Worm (Caenorhabditis elegans) whole organism, midembryonic: ENCODE data around the gene nhr-96.
"Not testable (repeated sequence)": the region's sequence is repeated elsewhere in the genome, so short reads cannot be mapped to it uniquely, and the experiment has no call there.

Experiments
- T22C8.4 ChIP-seq: fragments of 200-800 bp; sonication (Bioruptor generic); IDR thresholded peaks from 2 replicates; pipeline ENCODE4 v1.3.6; 2022; ENCODE audit warnings: missing genetic modification characterization, missing compliant biosample characterization
- cog-1 ChIP-seq: sonication (generic microtip); optimal IDR thresholded peaks from 2 replicates; lab custom pipeline; 2016; ENCODE audit warnings: missing genetic modification characterization, missing compliant biosample characterization
- flt-1 ChIP-seq: fragments of 200-800 bp; sonication (Bioruptor generic); IDR thresholded peaks from 2 replicates; pipeline ENCODE4 v1.3.6; 2022; ENCODE audit warnings: missing genetic modification characterization, missing compliant biosample characterization
- klf-2 ChIP-seq: fragments of 200-800 bp; sonication (Bioruptor generic); conservative IDR thresholded peaks from 2 replicates; pipeline ENCODE4 v1.3.6; 2022; ENCODE audit warnings: missing genetic modification reagents, missing genetic modification characterization, missing compliant biosample characterization
- med-1 ChIP-seq: sonication (generic microtip); optimal IDR thresholded peaks from 2 replicates; lab custom pipeline; 2017; ENCODE audit warnings: missing genetic modification characterization, mild to moderate bottlenecking, missing compliant biosample characterization, antibody characterized with exemption, missing genetic modification reagents; ENCODE audit not compliant: insufficient read depth
- ref-1 ChIP-seq: fragments of 200-800 bp; sonication (Bioruptor generic); conservative IDR thresholded peaks from 2 replicates; pipeline ENCODE4 v1.3.6; 2022; ENCODE audit warnings: missing genetic modification reagents, missing genetic modification characterization, missing compliant biosample characterization
- tab-1 ChIP-seq: fragments of 200-800 bp; sonication (Bioruptor generic); IDR thresholded peaks from 2 replicates; pipeline ENCODE4 v1.3.6; 2022; ENCODE audit warnings: missing genetic modification characterization, missing compliant biosample characterization
- ztf-23 ChIP-seq: fragments of 200-800 bp; sonication (Bioruptor generic); IDR thresholded peaks from 2 replicates; pipeline ENCODE4 v1.3.6; 2022; ENCODE audit warnings: missing genetic modification reagents, missing genetic modification characterization, missing compliant biosample characterization
- ztf-29 ChIP-seq: fragments of 200-800 bp; sonication (Bioruptor generic); IDR thresholded peaks from 2 replicates; pipeline ENCODE4 v1.3.6; 2022; ENCODE audit warnings: missing genetic modification reagents, missing genetic modification characterization, missing compliant biosample characterization

The nhr-96 gene

ce11 chrV:2249310-2249709 is 16.0 kb downstream of the nhr-96 start, which contains the start of gene cyp-33C6:
Gene cyp-33C6, minus strand, starts transcription at chrV:2249410.
- TF ChIP-seq T22C8.4 (GFP tag; lab: Robert Waterston, UW) = no peak
- no peak for TF ChIP-seq cog-1 (tag; lab: Kevin White, UChicago)
- TF ChIP-seq klf-2 (GFP tag; lab: Robert Waterston, UW) = no peak
- TF ChIP-seq ztf-29 = no peak
- no peak for TF ChIP-seq ref-1
- no peak for TF ChIP-seq tab-1
- no peak for TF ChIP-seq flt-1 (GFP tag; lab: Robert Waterston, UW)
- TF ChIP-seq ztf-23 (GFP tag; lab: Robert Waterston, UW) = no peak
- no peak for TF ChIP-seq med-1 (GFP tag; lab: Kevin White, UChicago)

ce11 chrV:2250126-2250590 is 16.9 kb downstream of the nhr-96 start, which contains the start of gene cyp-33C7:
Gene cyp-33C7, plus strand, starts transcription at chrV:2250540.
- TF ChIP-seq T22C8.4 (GFP tag; lab: Robert Waterston, UW) (no peak), klf-2 (GFP tag; lab: Robert Waterston, UW) (no peak), cog-1 (tag; lab: Kevin White, UChicago) (no peak)

- TF ChIP-seq ztf-29 = no peak
- TF ChIP-seq cog-1 (tag; lab: Kevin White, UChicago) = no peak
- TF ChIP-seq ref-1 = no peak
- no peak for TF ChIP-seq flt-1 (GFP tag; lab: Robert Waterston, UW)
- TF ChIP-seq tab-1 = no peak
- no peak for TF ChIP-seq ztf-23 (GFP tag; lab: Robert Waterston, UW)
- TF ChIP-seq med-1 (GFP tag; lab: Kevin White, UChicago) = no peak
- no peak for TF ChIP-seq klf-2 (GFP tag; lab: Robert Waterston, UW)
- no peak for TF ChIP-seq T22C8.4 (GFP tag; lab: Robert Waterston, UW)
Observed at ce11 chrV:2251774-2252173, 18.5 kb downstream of the nhr-96 start.

DNA sequence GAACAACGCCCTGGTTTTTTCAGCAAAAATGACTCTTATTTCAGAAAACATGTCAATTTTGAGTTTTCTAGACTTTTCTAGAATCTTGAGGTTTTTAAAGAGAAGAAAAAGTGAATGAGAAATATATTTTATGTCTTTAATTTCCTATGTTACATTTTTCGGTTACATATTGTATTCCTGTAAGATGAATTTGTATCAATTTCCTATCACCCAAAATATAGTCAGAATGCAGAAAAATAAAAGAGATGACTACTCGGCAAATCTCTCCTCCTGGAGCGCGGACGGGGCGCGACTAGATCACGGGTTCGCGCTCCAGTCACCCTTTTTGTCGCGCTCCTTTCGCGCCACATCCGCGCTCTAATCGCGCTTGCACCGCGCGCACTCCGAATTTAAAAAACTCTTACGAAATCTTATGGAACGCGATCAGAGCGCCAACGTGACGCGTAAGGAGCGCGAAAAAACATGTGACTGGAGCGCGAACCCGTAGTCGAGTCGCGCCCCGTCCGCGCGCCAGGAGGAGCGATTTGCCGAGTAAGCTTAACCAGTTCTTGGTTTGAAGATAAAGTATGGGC is 21.4 kb downstream of the nhr-96 start, which contains the start of gene str-253:
Gene str-253, minus strand, starts transcription at position 51 of the 572 bp plus-strand sequence.
- TF ChIP-seq med-1 (GFP tag; lab: Kevin White, UChicago) (no peak), T22C8.4 (GFP tag; lab: Robert Waterston, UW) (no peak), ref-1 (no peak), ztf-23 (GFP tag; lab: Robert Waterston, UW) (no peak), klf-2 (GFP tag; lab: Robert Waterston, UW) (no peak), ztf-29 (no peak), tab-1 (no peak), cog-1 (tag; lab: Kevin White, UChicago) (no peak), flt-1 (GFP tag; lab: Robert Waterston, UW) (no peak)

ce11 chrV:2255191-2255590 is 21.9 kb downstream of the nhr-96 start, which contains the start of gene F41B5.1:
Gene F41B5.1, plus strand, starts transcription at chrV:2255533.
- TF ChIP-seq med-1 (GFP tag; lab: Kevin White, UChicago); tab-1; T22C8.4 (GFP tag; lab: Robert Waterston, UW): not testable (repeated sequence)

DNA sequence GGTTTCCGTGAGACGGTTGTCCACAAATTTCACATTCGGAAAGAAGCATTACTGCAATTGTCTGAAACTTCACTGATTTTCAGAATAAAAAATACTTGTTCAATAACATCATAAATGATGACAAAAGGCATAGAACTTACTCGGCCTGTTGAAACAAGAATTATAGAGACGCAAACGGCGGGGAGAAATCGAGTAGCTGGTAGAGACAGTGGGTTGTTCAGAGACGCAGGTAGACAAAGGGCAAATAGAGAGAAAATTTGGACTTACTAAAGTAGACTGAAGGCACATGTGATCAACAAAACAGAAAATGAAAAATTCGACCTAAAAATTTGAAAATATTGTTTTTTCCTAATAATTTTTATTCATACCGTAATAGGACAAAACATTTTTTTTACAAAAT is 26.5 kb downstream of the nhr-96 start, which contains the start of gene nhr-182:
Gene nhr-182, minus strand, starts transcription at position 178 of the 400 bp plus-strand sequence.
- no peak for TF ChIP-seq ztf-23 (GFP tag; lab: Robert Waterston, UW)
- TF ChIP-seq cog-1 (tag; lab: Kevin White, UChicago) = no peak

ce11 chrV:2260660-2261059 is 27.4 kb downstream of the nhr-96 start, which contains the start of gene F41B5.12:
Gene F41B5.12, plus strand, starts transcription at chrV:2260960.
- no peak for TF ChIP-seq ztf-29
- no peak for TF ChIP-seq klf-2 (GFP tag; lab: Robert Waterston, UW)
- no peak for TF ChIP-seq ztf-23 (GFP tag; lab: Robert Waterston, UW)
- no peak for TF ChIP-seq flt-1 (GFP tag; lab: Robert Waterston, UW)
- no peak for TF ChIP-seq ref-1
- TF ChIP-seq T22C8.4 (GFP tag; lab: Robert Waterston, UW) = no peak
- no peak for TF ChIP-seq med-1 (GFP tag; lab: Kevin White, UChicago)
- no peak for TF ChIP-seq cog-1 (tag; lab: Kevin White, UChicago)
- no peak for TF ChIP-seq tab-1

- TF ChIP-seq cog-1 (tag; lab: Kevin White, UChicago) = no peak
- no peak for TF ChIP-seq T22C8.4 (GFP tag; lab: Robert Waterston, UW)
- TF ChIP-seq ztf-29 = no peak
- TF ChIP-seq med-1 (GFP tag; lab: Kevin White, UChicago) = no peak
- no peak for TF ChIP-seq tab-1
- no peak for TF ChIP-seq flt-1 (GFP tag; lab: Robert Waterston, UW)
- no peak for TF ChIP-seq ref-1
- TF ChIP-seq ztf-23 (GFP tag; lab: Robert Waterston, UW) = no peak
- TF ChIP-seq klf-2 (GFP tag; lab: Robert Waterston, UW) = no peak
Observed at ce11 chrV:2264455-2264854, 31.2 kb downstream of the nhr-96 start, which contains the start of gene nhr-183. Gene nhr-183, minus strand, starts transcription at chrV:2264634.

DNA sequence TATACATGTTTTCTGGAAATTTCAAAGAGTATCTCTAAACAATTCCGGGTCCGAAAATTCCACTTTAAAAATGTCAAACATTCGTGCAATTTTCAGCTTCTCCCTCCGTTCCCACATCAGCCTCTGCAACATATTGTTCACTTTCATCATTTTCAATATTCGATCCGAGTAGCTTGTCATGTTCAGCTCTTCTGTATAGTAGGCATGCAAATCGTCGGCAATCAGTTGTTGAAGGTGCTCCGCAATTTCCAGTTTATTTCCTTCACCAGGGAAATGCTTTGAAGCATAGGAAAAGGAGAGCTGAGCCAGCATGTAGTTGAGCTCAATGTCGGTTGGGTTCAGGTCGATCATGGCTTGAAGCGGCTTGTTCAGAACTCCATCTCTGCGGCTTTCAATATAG is 31.6 kb downstream of the nhr-96 start:
- TF ChIP-seq ztf-23 (GFP tag; lab: Robert Waterston, UW) = no peak
- no peak for TF ChIP-seq tab-1
- TF ChIP-seq ztf-29 = no peak
- TF ChIP-seq cog-1 (tag; lab: Kevin White, UChicago) = no peak
- no peak for TF ChIP-seq klf-2 (GFP tag; lab: Robert Waterston, UW)
- no peak for TF ChIP-seq med-1 (GFP tag; lab: Kevin White, UChicago)
- no peak for TF ChIP-seq flt-1 (GFP tag; lab: Robert Waterston, UW)
- no peak for TF ChIP-seq T22C8.4 (GFP tag; lab: Robert Waterston, UW)
- TF ChIP-seq ref-1 = no peak

ce11 chrV:2266958-2267357 is 33.7 kb downstream of the nhr-96 start, which contains the start of gene nhr-275:
Gene nhr-275, minus strand, starts transcription at chrV:2267058.
- no peak for TF ChIP-seq cog-1 (tag; lab: Kevin White, UChicago)
- no peak for TF ChIP-seq ztf-23 (GFP tag; lab: Robert Waterston, UW)
- TF ChIP-seq klf-2 (GFP tag; lab: Robert Waterston, UW) = no peak
- no peak for TF ChIP-seq T22C8.4 (GFP tag; lab: Robert Waterston, UW)
- no peak for TF ChIP-seq flt-1 (GFP tag; lab: Robert Waterston, UW)
- no peak for TF ChIP-seq ref-1
- TF ChIP-seq tab-1 = no peak
- TF ChIP-seq ztf-29 = no peak
- TF ChIP-seq med-1 (GFP tag; lab: Kevin White, UChicago) = no peak
